Worm (Caenorhabditis elegans) whole organism, L1 larva: Measurements from ENCODE around the gene srlf-3.

Experiments
- C16A3.4 ChIP-seq: fragments of 150-350 bp; optimal IDR thresholded peaks from 2 replicates; lab custom pipeline; 2014; ENCODE audit warnings: missing biosample characterization, missing genetic modification characterization
- C34B4.2 ChIP-seq: sonication (generic microtip); optimal IDR thresholded peaks from 2 replicates; lab custom pipeline; 2017; ENCODE audit warnings: mild to moderate bottlenecking, missing genetic modification characterization, missing compliant biosample characterization
- aha-1 ChIP-seq: fragments of 150-350 bp; optimal IDR thresholded peaks from 2 replicates; lab custom pipeline; 2014; ENCODE audit warnings: missing biosample characterization, missing genetic modification characterization
- aly-2 ChIP-seq: fragments of 150-350 bp; optimal IDR thresholded peaks from 2 replicates; lab custom pipeline; 2014; ENCODE audit warnings: missing biosample characterization, missing genetic modification characterization
- ama-1 ChIP-seq: fragments of 150-350 bp; optimal IDR thresholded peaks from 2 replicates; lab custom pipeline; 2014
- ceh-63 ChIP-seq: fragments of 200-800 bp; sonication (Bioruptor generic); optimal IDR thresholded peaks from 2 replicates; lab custom pipeline; 2018; ENCODE audit warnings: mild to moderate bottlenecking, missing genetic modification characterization, missing compliant biosample characterization
- ceh-8 ChIP-seq: fragments of 200-800 bp; sonication (Bioruptor generic); optimal IDR thresholded peaks from 2 replicates; lab custom pipeline; 2018; ENCODE audit warnings: mild to moderate bottlenecking, missing genetic modification characterization, moderate library complexity, missing compliant biosample characterization
- ceh-88 ChIP-seq: fragments of 200-800 bp; sonication (Bioruptor generic); IDR thresholded peaks from 2 replicates; pipeline ENCODE4 v1.3.6; 2022; ENCODE audit warnings: missing genetic modification characterization, missing compliant biosample characterization
- dpl-1 ChIP-seq, 3 experiments: fragments of 150-350 bp in 2 of 3; sonication (generic microtip) in 1 of 3; optimal IDR thresholded peaks; 2 replicates each; lab custom pipeline; 2014 to 2017; ENCODE audit warnings: missing biosample characterization in 3 of 3, missing genetic modification characterization in 3 of 3, missing genetic modification reagents in 3 of 3
- dsc-1 ChIP-seq: sonication (generic microtip); optimal IDR thresholded peaks from 2 replicates; lab custom pipeline; 2016; ENCODE audit warnings: mild to moderate bottlenecking, missing genetic modification characterization, missing compliant biosample characterization
- efl-1 ChIP-seq, 4 experiments: fragments of 150-350 bp; optimal IDR thresholded peaks in 3 of 4; peaks in 1 of 4; 1 replicate in 1 of 4; 2 replicates in 3 of 4; lab custom pipeline; 2014; ENCODE audit warnings: missing biosample characterization in 2 of 4, missing genetic modification characterization in 2 of 4, missing genetic modification reagents in 2 of 4
- efl-3 ChIP-seq: fragments of 200-800 bp; sonication (Bioruptor generic); optimal IDR thresholded peaks from 2 replicates; lab custom pipeline; 2018; ENCODE audit warnings: mild to moderate bottlenecking, missing genetic modification characterization, missing compliant biosample characterization
- egl-13 ChIP-seq: sonication (generic microtip); optimal IDR thresholded peaks from 2 replicates; lab custom pipeline; 2016; ENCODE audit warnings: missing genotype, missing genetic modification reagents, missing genetic modification characterization, missing compliant biosample characterization
- fkh-4 ChIP-seq: sonication (generic microtip); optimal IDR thresholded peaks from 2 replicates; lab custom pipeline; 2016; ENCODE audit warnings: missing compliant biosample characterization, missing genetic modification characterization, borderline replicate concordance
- fkh-8 ChIP-seq: sonication (generic microtip); optimal IDR thresholded peaks from 2 replicates; lab custom pipeline; 2016; ENCODE audit warnings: mild to moderate bottlenecking, missing genetic modification characterization, missing compliant biosample characterization
- hlh-17 ChIP-seq: fragments of 200-800 bp; sonication (Bioruptor generic); optimal IDR thresholded peaks from 2 replicates; lab custom pipeline; 2018; ENCODE audit warnings: missing genetic modification characterization, mild to moderate bottlenecking, missing compliant biosample characterization, moderate library complexity, borderline replicate concordance
- irx-1 ChIP-seq: sonication (generic microtip); optimal IDR thresholded peaks from 2 replicates; lab custom pipeline; 2016; ENCODE audit warnings: missing genetic modification characterization, missing compliant biosample characterization
- lin-35 ChIP-seq, 2 experiments: fragments of 150-350 bp; optimal IDR thresholded peaks; 2 replicates each; lab custom pipeline; 2014; ENCODE audit warnings: missing biosample characterization in 2 of 2, missing genetic modification characterization in 2 of 2, missing genetic modification reagents in 2 of 2
- lin-39 ChIP-seq: fragments of 150-350 bp; optimal IDR thresholded peaks from 2 replicates; lab custom pipeline; 2014; ENCODE audit warnings: missing biosample characterization, missing genetic modification reagents, missing genetic modification characterization
- mdl-1 ChIP-seq, 2 experiments: fragments of 150-350 bp; optimal IDR thresholded peaks; 2 replicates each; lab custom pipeline; 2014 to 2017; ENCODE audit warnings: missing biosample characterization in 2 of 2, missing genetic modification characterization in 2 of 2, inconsistent platforms in 1 of 2
- mef-2 ChIP-seq: fragments of 150-350 bp; optimal IDR thresholded peaks from 2 replicates; lab custom pipeline; 2014; ENCODE audit warnings: missing biosample characterization, missing genetic modification characterization
- mep-1 ChIP-seq: fragments of 150-350 bp; optimal IDR thresholded peaks from 2 replicates; lab custom pipeline; 2014; ENCODE audit warnings: missing biosample characterization, missing genetic modification characterization
- nhr-11 ChIP-seq: fragments of 150-350 bp; optimal IDR thresholded peaks from 2 replicates; lab custom pipeline; 2014; ENCODE audit warnings: missing biosample characterization, missing genetic modification characterization
- nhr-20 ChIP-seq: sonication (generic microtip); optimal IDR thresholded peaks from 2 replicates; lab custom pipeline; 2016; ENCODE audit warnings: mild to moderate bottlenecking, missing genetic modification characterization, missing compliant biosample characterization
- nhr-28 ChIP-seq: fragments of 150-350 bp; optimal IDR thresholded peaks from 2 replicates; lab custom pipeline; 2014; ENCODE audit warnings: missing biosample characterization, missing genetic modification characterization
- nhr-47 ChIP-seq: sonication (generic microtip); optimal IDR thresholded peaks from 2 replicates; lab custom pipeline; 2016; ENCODE audit warnings: mild to moderate bottlenecking, missing genetic modification characterization, moderate library complexity, missing compliant biosample characterization
- nhr-76 ChIP-seq: sonication (generic microtip); optimal IDR thresholded peaks from 2 replicates; lab custom pipeline; 2017; ENCODE audit warnings: missing biosample characterization, missing genetic modification characterization
- nhr-84 ChIP-seq: sonication (generic microtip); optimal IDR thresholded peaks from 2 replicates; lab custom pipeline; 2017; ENCODE audit warnings: missing biosample characterization, missing genetic modification characterization
- nhr-85 ChIP-seq: sonication (generic microtip); peaks from one replicate; lab custom pipeline; 2016; ENCODE audit warnings: missing genetic modification characterization, inconsistent platforms, missing compliant biosample characterization
- nhr-90 ChIP-seq: sonication (generic microtip); optimal IDR thresholded peaks from 2 replicates; lab custom pipeline; 2016; ENCODE audit warnings: mild to moderate bottlenecking, missing genetic modification characterization, missing compliant biosample characterization; ENCODE audit not compliant: poor library complexity
- pax-3 ChIP-seq: fragments of 200-800 bp; sonication (Bioruptor generic); optimal IDR thresholded peaks from 2 replicates; lab custom pipeline; 2018; ENCODE audit warnings: mild to moderate bottlenecking, missing genetic modification characterization, moderate library complexity, missing compliant biosample characterization
- pqm-1 ChIP-seq: sonication (generic microtip); optimal IDR thresholded peaks from 3 replicates; lab custom pipeline; 2017; ENCODE audit warnings: missing biosample characterization, missing genetic modification characterization
- rnt-1 ChIP-seq: sonication (generic microtip); optimal IDR thresholded peaks from 2 replicates; lab custom pipeline; 2016; ENCODE audit warnings: mild to moderate bottlenecking, missing genetic modification characterization, moderate library complexity, missing compliant biosample characterization
- skn-1 ChIP-seq: fragments of 150-350 bp; optimal IDR thresholded peaks from 2 replicates; lab custom pipeline; 2014; ENCODE audit warnings: missing biosample characterization, missing genetic modification characterization
- snpc-4 ChIP-seq: fragments of 150-350 bp; optimal IDR thresholded peaks from 2 replicates; lab custom pipeline; 2014; ENCODE audit warnings: missing biosample characterization, missing genetic modification characterization
- snu-23 ChIP-seq: sonication (generic microtip); optimal IDR thresholded peaks from 2 replicates; lab custom pipeline; 2016; ENCODE audit warnings: missing genetic modification characterization, missing compliant biosample characterization
- sox-4 ChIP-seq: sonication (generic microtip); optimal IDR thresholded peaks from 2 replicates; lab custom pipeline; 2016; ENCODE audit warnings: missing genetic modification characterization, missing compliant biosample characterization
- sptf-1 ChIP-seq: fragments of 150-350 bp; optimal IDR thresholded peaks from 2 replicates; lab custom pipeline; 2014; ENCODE audit warnings: missing biosample characterization, missing genetic modification characterization
- sup-37 ChIP-seq: fragments of 200-800 bp; sonication (Bioruptor generic); optimal IDR thresholded peaks from 2 replicates; lab custom pipeline; 2018; ENCODE audit warnings: mild to moderate bottlenecking, missing genetic modification characterization, missing compliant biosample characterization
- swsn-7 ChIP-seq: sonication (generic microtip); optimal IDR thresholded peaks from 2 replicates; lab custom pipeline; 2016; ENCODE audit warnings: missing genetic modification characterization, missing compliant biosample characterization
- tbx-2 ChIP-seq: sonication (generic microtip); optimal IDR thresholded peaks from 2 replicates; lab custom pipeline; 2016; ENCODE audit warnings: missing genetic modification characterization, missing compliant biosample characterization
- tlp-1 ChIP-seq: fragments of 150-350 bp; optimal IDR thresholded peaks from 2 replicates; lab custom pipeline; 2014; ENCODE audit warnings: missing biosample characterization, missing genetic modification characterization
- unc-130 ChIP-seq: fragments of 150-350 bp; optimal IDR thresholded peaks from 2 replicates; lab custom pipeline; 2017; ENCODE audit warnings: missing biosample characterization, missing genetic modification characterization, inconsistent platforms
- unc-30 ChIP-seq: sonication (generic microtip); optimal IDR thresholded peaks from 2 replicates; lab custom pipeline; 2017; ENCODE audit warnings: missing biosample characterization, missing genetic modification characterization
- unc-86 ChIP-seq: sonication (generic microtip); optimal IDR thresholded peaks from 2 replicates; lab custom pipeline; 2016; ENCODE audit warnings: missing genetic modification characterization, missing compliant biosample characterization
- unc-98 ChIP-seq: fragments of 200-800 bp; sonication (Bioruptor generic); IDR thresholded peaks from 2 replicates; pipeline ENCODE4 v1.3.6; 2022; ENCODE audit warnings: missing genetic modification characterization, missing compliant biosample characterization
- vab-15 ChIP-seq: sonication (generic microtip); optimal IDR thresholded peaks from 2 replicates; lab custom pipeline; 2017; ENCODE audit warnings: missing genotype, mild to moderate bottlenecking, missing genetic modification characterization, missing compliant biosample characterization
- zip-4 ChIP-seq: fragments of 200-800 bp; sonication (Bioruptor generic); optimal IDR thresholded peaks from 2 replicates; lab custom pipeline; 2018; ENCODE audit warnings: mild to moderate bottlenecking, missing genetic modification characterization, moderate library complexity, missing compliant biosample characterization
- ztf-11 ChIP-seq, 2 experiments: sonication (generic microtip); optimal IDR thresholded peaks; 2 replicates each; lab custom pipeline; 2016 to 2017; ENCODE audit warnings: missing genetic modification characterization in 2 of 2, missing biosample characterization in 1 of 2, missing compliant biosample characterization in 1 of 2

Gene srlf-3

DNA sequence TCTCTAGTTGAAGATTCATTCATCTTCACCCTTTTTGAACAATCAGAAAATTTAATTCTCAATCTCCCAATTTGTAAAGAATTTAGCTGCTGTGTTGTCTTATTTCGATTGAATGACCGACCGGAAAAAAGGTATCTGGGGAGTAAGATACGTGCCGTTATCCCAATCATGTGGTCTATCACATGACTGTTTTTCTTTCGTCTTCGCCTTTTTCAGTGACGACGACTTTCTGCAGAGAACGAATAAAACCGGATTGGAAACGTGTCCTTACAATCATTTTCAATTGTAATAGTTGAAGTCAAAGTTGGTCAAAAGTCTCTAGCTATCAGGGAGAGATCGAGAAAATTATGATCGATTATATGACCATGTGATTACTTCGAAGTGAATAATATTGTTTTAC is 41.8 kb downstream of the srlf-3 start (continued):
- peak; percentile 84 for TF ChIP-seq nhr-90 (tag; lab: Kevin White, UChicago)
- TF ChIP-seq lin-39 (tag; lab: Kevin White, UChicago): no peak
- TF ChIP-seq fkh-8: no peak
- TF ChIP-seq nhr-85: peak; percentile 99
- peak in 1 of 2 experiments; percentile 27 for TF ChIP-seq efl-1 (optimal IDR thresholded peaks at IDR 0.05; lab: Kevin White, UChicago)
- TF ChIP-seq efl-1 (GFP tag; optimal IDR thresholded peaks at IDR 0.05 in 1 of 2; lab: Kevin White, UChicago): peak in 1 of 2 experiments; percentile 94
- peak; percentile 46 for TF ChIP-seq swsn-7 (tag; lab: Kevin White, UChicago)
- no peak for TF ChIP-seq ztf-11 (tag; optimal IDR thresholded peaks at IDR 0.05; lab: Kevin White, UChicago)
- TF ChIP-seq C34B4.2: no peak
- no peak for TF ChIP-seq ceh-88
- no peak for TF ChIP-seq ceh-63 (GFP tag; lab: Kevin White, UChicago)
- TF ChIP-seq unc-86 (tag; lab: Kevin White, UChicago): no peak
- no peak for TF ChIP-seq sptf-1
- peak in 1 of 2 experiments; percentile 72 for TF ChIP-seq lin-35 (GFP tag; optimal IDR thresholded peaks at IDR 0.05; lab: Kevin White, UChicago)
- peak; percentile 73 for TF ChIP-seq snu-23 (GFP tag; lab: Kevin White, UChicago)
- no peak for TF ChIP-seq nhr-28 (tag; lab: Kevin White, UChicago)
- no peak for TF ChIP-seq ama-1 (lab: Kevin White, UChicago)
- TF ChIP-seq sox-4 (tag; lab: Kevin White, UChicago): no peak
- TF ChIP-seq aha-1: peak; percentile 3
- TF ChIP-seq irx-1 (tag; lab: Kevin White, UChicago): peak; percentile 69
- TF ChIP-seq unc-98 (GFP tag; lab: Robert Waterston, UW): no peak
- TF ChIP-seq pqm-1: no peak
- no peak for TF ChIP-seq mef-2 (tag; lab: Kevin White, UChicago)
- TF ChIP-seq snpc-4: no peak
- peak; percentile 47 for TF ChIP-seq C16A3.4 (tag; lab: Kevin White, UChicago)
- TF ChIP-seq pax-3: no peak
- no peak for TF ChIP-seq sup-37
- no peak for TF ChIP-seq tlp-1 (tag; lab: Kevin White, UChicago)
- no peak for TF ChIP-seq aly-2
- TF ChIP-seq rnt-1: no peak
- TF ChIP-seq fkh-4 (tag; lab: Kevin White, UChicago): no peak
- no peak for TF ChIP-seq nhr-11
- no peak for TF ChIP-seq skn-1 (tag; lab: Kevin White, UChicago)

DNA sequence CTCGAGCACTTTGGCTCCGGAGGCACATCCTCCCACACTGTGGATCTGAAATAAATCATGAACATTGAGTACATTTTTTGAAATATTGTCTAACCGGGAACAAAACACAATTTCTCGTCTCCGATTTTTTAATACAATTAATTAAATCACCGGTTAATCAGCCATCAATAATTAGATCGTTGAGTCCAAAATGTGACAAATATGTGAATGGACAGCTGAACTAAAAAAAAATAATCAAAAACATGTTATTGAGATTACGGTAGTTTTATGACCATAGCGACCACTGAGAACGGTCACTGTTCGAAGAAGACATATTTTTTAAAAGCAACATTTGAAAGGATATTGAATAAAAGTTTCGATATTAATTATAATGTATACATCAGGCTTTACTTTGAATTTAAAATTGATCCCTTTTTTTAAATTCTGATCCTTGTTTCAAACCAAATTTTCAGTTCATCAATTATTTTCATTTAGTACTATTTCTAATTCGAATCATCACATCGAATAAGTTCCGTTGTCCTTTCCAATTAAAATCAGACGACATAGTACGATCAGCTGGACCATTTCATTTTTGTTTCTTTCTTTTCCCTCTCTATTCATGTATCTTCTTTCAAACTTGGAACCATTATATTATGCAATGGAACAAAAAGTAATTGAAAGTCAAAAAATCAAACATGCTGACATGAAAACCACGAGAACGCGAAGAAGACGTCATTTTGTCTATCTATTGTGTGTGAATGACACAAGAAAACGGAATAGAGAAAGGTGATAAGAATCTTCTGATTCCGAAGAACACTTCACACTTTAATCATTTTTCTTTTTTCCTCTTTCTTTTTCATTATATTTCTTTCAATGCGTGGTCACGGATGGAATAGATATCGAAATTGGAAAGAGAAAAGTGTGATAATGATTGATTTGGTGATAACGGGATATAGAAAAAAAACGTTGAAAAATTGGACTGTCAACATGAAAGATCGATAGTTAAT is 43.1 kb downstream of the srlf-3 start:
- TF ChIP-seq unc-30 (no peak), efl-3 (GFP tag; lab: Kevin White, UChicago) (no peak), egl-13 (tag; lab: Kevin White, UChicago) (no peak), snpc-4 (no peak), dpl-1 (GFP tag; optimal IDR thresholded peaks at IDR 0.05; lab: Kevin White, UChicago) (peak in 1 of 3 experiments; percentile 4), ceh-63 (GFP tag; lab: Kevin White, UChicago) (no peak), nhr-85 (peak; percentile 90), snu-23 (GFP tag; lab: Kevin White, UChicago) (peak; percentile 54), aha-1 (no peak), dsc-1 (tag; lab: Kevin White, UChicago) (no peak), ztf-11 (tag; optimal IDR thresholded peaks at IDR 0.05; lab: Kevin White, UChicago) (no peak), zip-4 (GFP tag; lab: Kevin White, UChicago) (no peak), nhr-84 (tag; lab: Kevin White, UChicago) (no peak), C16A3.4 (tag; lab: Kevin White, UChicago) (peak; percentile 25), C34B4.2 (no peak), mep-1 (tag; lab: Kevin White, UChicago) (peak; percentile 61), tbx-2 (tag; lab: Kevin White, UChicago) (peak; percentile 65), unc-130 (tag; lab: Kevin White, UChicago) (peak; percentile 29), fkh-4 (tag; lab: Kevin White, UChicago) (no peak), nhr-47 (tag; lab: Kevin White, UChicago) (peak; percentile 26), nhr-76 (tag; lab: Kevin White, UChicago) (no peak), vab-15 (tag; lab: Kevin White, UChicago) (no peak), nhr-20 (peak; percentile 87), nhr-90 (tag; lab: Kevin White, UChicago) (peak; percentile 60), hlh-17 (GFP tag; lab: Kevin White, UChicago) (no peak), ceh-8 (no peak), unc-86 (tag; lab: Kevin White, UChicago) (no peak), mdl-1 (tag; optimal IDR thresholded peaks at IDR 0.05; lab: Kevin White, UChicago) (no peak)
